Fruit fly (Drosophila melanogaster) whole organism, embryonic: Measurements from ENCODE around the gene trbl.
A peak's percentile ranks its signal among the peaks of the same experiment; 100 is the strongest.

Experiments
- ATbp ChIP-seq: fragments of 200-800 bp; sonication (Bioruptor generic); optimal IDR thresholded peaks from 2 replicates; lab custom pipeline; 2017; ENCODE audit warnings: missing biosample characterization, mild to moderate bottlenecking, missing genetic modification characterization, missing genetic modification reagents
- Atf6 ChIP-seq: fragments of 200-800 bp; sonication (Bioruptor generic); IDR thresholded peaks from 2 replicates; pipeline ENCODE4 v1.3.6; 2022; ENCODE audit warnings: missing biosample characterization, missing genetic modification characterization
- CG10654 ChIP-seq: fragments of 200-800 bp; sonication (Bioruptor generic); optimal IDR thresholded peaks from 2 replicates; lab custom pipeline; 2016; ENCODE audit warnings: missing biosample characterization, missing genetic modification characterization
- CG1233 ChIP-seq: fragments of 200-800 bp; sonication (Bioruptor generic); optimal IDR thresholded peaks from 4 replicates; lab custom pipeline; 2018; ENCODE audit warnings: missing biosample characterization, mild to moderate bottlenecking, missing genetic modification characterization
- CG13424 ChIP-seq: fragments of 200-800 bp; sonication (Bioruptor generic); optimal IDR thresholded peaks from 2 replicates; lab custom pipeline; 2019; ENCODE audit warnings: missing biosample characterization, mild to moderate bottlenecking, missing genetic modification characterization, moderate library complexity
- CG15011 ChIP-seq: fragments of 200-800 bp; sonication (Bioruptor generic); optimal IDR thresholded peaks from 3 replicates; lab custom pipeline; 2018; ENCODE audit warnings: missing biosample characterization, mild to moderate bottlenecking, missing genetic modification characterization
- CG1529 ChIP-seq: fragments of 200-800 bp; sonication (Bioruptor generic); optimal IDR thresholded peaks from 3 replicates; lab custom pipeline; 2018; ENCODE audit warnings: missing biosample characterization, missing genetic modification characterization
- CG17328 ChIP-seq: fragments of 200-800 bp; sonication (Bioruptor generic); IDR thresholded peaks from 2 replicates; pipeline ENCODE4 v1.3.6; 2022; ENCODE audit warnings: missing biosample characterization, missing genetic modification characterization
- CG1832 ChIP-seq: fragments of 200-800 bp; sonication (Bioruptor generic); optimal IDR thresholded peaks from 2 replicates; lab custom pipeline; 2017; ENCODE audit warnings: missing biosample characterization, mild to moderate bottlenecking, missing genetic modification characterization, inconsistent platforms
- CG2199 ChIP-seq: fragments of 200-800 bp; sonication (Bioruptor generic); IDR thresholded peaks from 3 replicates; pipeline ENCODE4 v1.3.6; 2022; ENCODE audit warnings: missing biosample characterization, missing genetic modification characterization
- CG2678 ChIP-seq: fragments of 200-800 bp; sonication (Bioruptor generic); optimal IDR thresholded peaks from 3 replicates; lab custom pipeline; 2019; ENCODE audit warnings: missing biosample characterization, mild to moderate bottlenecking, missing genetic modification characterization, moderate library complexity
- CG30020 ChIP-seq: fragments of 200-800 bp; optimal IDR thresholded peaks from 2 replicates; lab custom pipeline; 2019; ENCODE audit warnings: missing biosample characterization, mild to moderate bottlenecking, missing genetic modification characterization, moderate library complexity
- CG33557 ChIP-seq: fragments of 200-800 bp; sonication (Bioruptor generic); optimal IDR thresholded peaks from 2 replicates; lab custom pipeline; 2019; ENCODE audit warnings: missing biosample characterization, mild to moderate bottlenecking, missing genetic modification characterization, moderate library complexity
- CG4707 ChIP-seq: fragments of 200-800 bp; sonication (Bioruptor generic); optimal IDR thresholded peaks from 2 replicates; lab custom pipeline; 2018; ENCODE audit warnings: missing biosample characterization, mild to moderate bottlenecking, missing genetic modification characterization, moderate library complexity
- CG6654 ChIP-seq: fragments of 200-800 bp; sonication (Bioruptor generic); optimal IDR thresholded peaks from 2 replicates; lab custom pipeline; 2017; ENCODE audit warnings: missing biosample characterization, mild to moderate bottlenecking, missing genetic modification characterization
- CG6689 ChIP-seq: fragments of 200-800 bp; sonication (Bioruptor generic); IDR thresholded peaks from 2 replicates; pipeline ENCODE4 v1.3.6; 2022; ENCODE audit warnings: missing biosample characterization, missing genetic modification characterization
- CG9932 ChIP-seq: fragments of 200-800 bp; sonication (Bioruptor generic); IDR thresholded peaks from 2 replicates; pipeline ENCODE4 v1.3.6; 2022; ENCODE audit warnings: missing biosample characterization, missing genetic modification characterization
- CTCF ChIP-seq: fragments of 200-800 bp; sonication (Bioruptor generic); optimal IDR thresholded peaks from 2 replicates; lab custom pipeline; 2017; ENCODE audit warnings: missing biosample characterization, mild to moderate bottlenecking, missing genetic modification characterization, moderate library complexity
- CkIIα-i1 ChIP-seq: fragments of 200-800 bp; sonication (Bioruptor generic); IDR thresholded peaks from 2 replicates; pipeline ENCODE4 v1.3.6; 2022; ENCODE audit warnings: missing biosample characterization, missing genetic modification characterization
- Dbx ChIP-seq: fragments of 200-800 bp; sonication (Bioruptor generic); IDR thresholded peaks from 3 replicates; pipeline ENCODE4 v1.3.6; 2022; ENCODE audit warnings: missing biosample characterization, missing genetic modification characterization
- Deaf1 ChIP-seq: fragments of 200-800 bp; optimal IDR thresholded peaks from 3 replicates; lab custom pipeline; 2019; ENCODE audit warnings: missing biosample characterization, mild to moderate bottlenecking, missing genetic modification characterization, moderate library complexity
- Dek ChIP-seq: fragments of 200-800 bp; sonication (Bioruptor generic); optimal IDR thresholded peaks from 3 replicates; lab custom pipeline; 2019; ENCODE audit warnings: missing biosample characterization, mild to moderate bottlenecking, missing genetic modification characterization, moderate library complexity
- Dip3 ChIP-seq: fragments of 200-800 bp; sonication (Bioruptor generic); optimal IDR thresholded peaks from 3 replicates; lab custom pipeline; 2016; ENCODE audit warnings: missing biosample characterization, missing genetic modification characterization
- Dll ChIP-seq: fragments of 200-800 bp; sonication (Bioruptor generic); IDR thresholded peaks from 4 replicates; pipeline ENCODE4 v1.3.6; 2022; ENCODE audit warnings: missing biosample characterization, missing genetic modification characterization; ENCODE audit not compliant: partially characterized antibody
- Drgx ChIP-seq: fragments of 200-800 bp; sonication (Bioruptor generic); IDR thresholded peaks from 2 replicates; pipeline ENCODE4 v1.3.6; 2022; ENCODE audit warnings: missing biosample characterization, missing genetic modification characterization
- E2f2 ChIP-seq: fragments of 200-800 bp; sonication (Bioruptor generic); IDR thresholded peaks from 2 replicates; pipeline ENCODE4 v1.3.6; 2022; ENCODE audit warnings: missing biosample characterization, missing genetic modification characterization
- Elba2 ChIP-seq: fragments of 200-800 bp; sonication (Bioruptor generic); optimal IDR thresholded peaks from 3 replicates; lab custom pipeline; 2016; ENCODE audit warnings: missing biosample characterization, missing genetic modification characterization
- MESR4 ChIP-seq: fragments of 200-800 bp; sonication (Bioruptor generic); optimal IDR thresholded peaks from 2 replicates; lab custom pipeline; 2018; ENCODE audit warnings: missing biosample characterization, mild to moderate bottlenecking, missing genetic modification characterization, moderate library complexity
- MTF-1 ChIP-seq: fragments of 200-800 bp; sonication (Bioruptor generic); optimal IDR thresholded peaks from 2 replicates; lab custom pipeline; 2018; ENCODE audit warnings: missing biosample characterization, mild to moderate bottlenecking, missing genetic modification characterization, borderline replicate concordance
- Neu2 ChIP-seq: fragments of 200-800 bp; sonication (Bioruptor generic); optimal IDR thresholded peaks from 3 replicates; lab custom pipeline; 2016; ENCODE audit warnings: missing biosample characterization, missing genetic modification characterization, borderline replicate concordance
- Optix ChIP-seq: fragments of 200-800 bp; sonication (Bioruptor generic); IDR thresholded peaks from 3 replicates; pipeline ENCODE4 v1.3.6; 2022; ENCODE audit warnings: missing biosample characterization, missing genetic modification characterization
- Sin3A ChIP-seq: fragments of >200 bp; optimal IDR thresholded peaks from 2 replicates; lab custom pipeline; 2018
- Usf ChIP-seq: fragments of 200-800 bp; sonication (Bioruptor generic); optimal IDR thresholded peaks from 2 replicates; lab custom pipeline; 2017; ENCODE audit warnings: missing genotype, missing biosample characterization, missing genetic modification characterization
- al ChIP-seq: fragments of 200-800 bp; sonication (Bioruptor generic); IDR thresholded peaks from 2 replicates; pipeline ENCODE4 v1.3.6; 2022; ENCODE audit warnings: missing biosample characterization, missing genetic modification characterization
- bbx ChIP-seq: fragments of 200-800 bp; sonication (Bioruptor generic); IDR thresholded peaks from 2 replicates; pipeline ENCODE4 v1.3.6; 2022; ENCODE audit warnings: missing biosample characterization, missing genetic modification characterization; ENCODE audit not compliant: partially characterized antibody
- chm ChIP-seq: fragments of 200-800 bp; sonication (Bioruptor generic); IDR thresholded peaks from 2 replicates; pipeline ENCODE4 v1.3.6; 2022; ENCODE audit warnings: missing biosample characterization, missing genetic modification characterization
- croc ChIP-seq: fragments of 200-800 bp; sonication (Bioruptor generic); conservative IDR thresholded peaks from 3 replicates; pipeline ENCODE4 v1.3.6; 2022; ENCODE audit warnings: missing biosample characterization, missing genetic modification characterization
- crp ChIP-seq, 2 experiments: fragments of 200-800 bp; sonication (Bioruptor generic); optimal IDR thresholded peaks; 2 replicates in 1 of 2; 3 replicates in 1 of 2; lab custom pipeline; 2017; ENCODE audit warnings: missing biosample characterization in 2 of 2, missing genetic modification characterization in 2 of 2, mild to moderate bottlenecking in 1 of 2, moderate library complexity in 1 of 2
- dmrt99B ChIP-seq: fragments of 200-800 bp; sonication (Bioruptor generic); optimal IDR thresholded peaks from 2 replicates; lab custom pipeline; 2018; ENCODE audit warnings: missing biosample characterization, mild to moderate bottlenecking, missing genetic modification characterization, moderate library complexity
- ftz-f1 ChIP-seq: fragments of 200-800 bp; sonication (Bioruptor generic); optimal IDR thresholded peaks from 2 replicates; lab custom pipeline; 2016; ENCODE audit warnings: missing biosample characterization, missing genetic modification characterization
- gce ChIP-seq: fragments of 200-800 bp; sonication (Bioruptor generic); IDR thresholded peaks from 3 replicates; pipeline ENCODE4 v1.3.6; 2022; ENCODE audit warnings: missing biosample characterization, missing genetic modification characterization
- gt ChIP-seq: fragments of 200-800 bp; sonication (Bioruptor generic); IDR thresholded peaks from 2 replicates; pipeline ENCODE4 v1.3.6; 2022; ENCODE audit warnings: missing biosample characterization, missing genetic modification characterization
- lbe ChIP-seq: fragments of 200-800 bp; sonication (Bioruptor generic); optimal IDR thresholded peaks from 2 replicates; lab custom pipeline; 2016; ENCODE audit warnings: missing biosample characterization, mild to moderate bottlenecking, missing genetic modification characterization
- luna ChIP-seq: fragments of 200-800 bp; sonication (Bioruptor generic); optimal IDR thresholded peaks from 2 replicates; lab custom pipeline; 2016; ENCODE audit warnings: missing biosample characterization, missing genetic modification characterization
- nau ChIP-seq: fragments of 200-800 bp; sonication (Bioruptor generic); optimal IDR thresholded peaks from 3 replicates; lab custom pipeline; 2017; ENCODE audit warnings: missing biosample characterization, mild to moderate bottlenecking, missing genetic modification characterization, missing genetic modification reagents
- salm ChIP-seq: fragments of 200-800 bp; sonication (Bioruptor generic); optimal IDR thresholded peaks from 2 replicates; lab custom pipeline; 2018; ENCODE audit warnings: missing biosample characterization, mild to moderate bottlenecking, missing genetic modification characterization
- sens-2 ChIP-seq: fragments of 200-800 bp; sonication (Bioruptor generic); IDR thresholded peaks from 2 replicates; pipeline ENCODE4 v1.3.6; 2022; ENCODE audit warnings: missing biosample characterization, missing genetic modification characterization
- sisA ChIP-seq: fragments of 200-800 bp; sonication (Bioruptor generic); IDR thresholded peaks from 2 replicates; pipeline ENCODE4 v1.3.6; 2022; ENCODE audit warnings: missing biosample characterization, missing genetic modification characterization
- trem ChIP-seq: fragments of 200-800 bp; optimal IDR thresholded peaks from 3 replicates; lab custom pipeline; 2019; ENCODE audit warnings: missing biosample characterization, mild to moderate bottlenecking, missing genetic modification characterization, moderate library complexity
- trh ChIP-seq: fragments of 200-800 bp; sonication (Bioruptor generic); optimal IDR thresholded peaks from 2 replicates; lab custom pipeline; 2016; ENCODE audit warnings: missing biosample characterization, missing genetic modification characterization

trbl gene

DNA sequence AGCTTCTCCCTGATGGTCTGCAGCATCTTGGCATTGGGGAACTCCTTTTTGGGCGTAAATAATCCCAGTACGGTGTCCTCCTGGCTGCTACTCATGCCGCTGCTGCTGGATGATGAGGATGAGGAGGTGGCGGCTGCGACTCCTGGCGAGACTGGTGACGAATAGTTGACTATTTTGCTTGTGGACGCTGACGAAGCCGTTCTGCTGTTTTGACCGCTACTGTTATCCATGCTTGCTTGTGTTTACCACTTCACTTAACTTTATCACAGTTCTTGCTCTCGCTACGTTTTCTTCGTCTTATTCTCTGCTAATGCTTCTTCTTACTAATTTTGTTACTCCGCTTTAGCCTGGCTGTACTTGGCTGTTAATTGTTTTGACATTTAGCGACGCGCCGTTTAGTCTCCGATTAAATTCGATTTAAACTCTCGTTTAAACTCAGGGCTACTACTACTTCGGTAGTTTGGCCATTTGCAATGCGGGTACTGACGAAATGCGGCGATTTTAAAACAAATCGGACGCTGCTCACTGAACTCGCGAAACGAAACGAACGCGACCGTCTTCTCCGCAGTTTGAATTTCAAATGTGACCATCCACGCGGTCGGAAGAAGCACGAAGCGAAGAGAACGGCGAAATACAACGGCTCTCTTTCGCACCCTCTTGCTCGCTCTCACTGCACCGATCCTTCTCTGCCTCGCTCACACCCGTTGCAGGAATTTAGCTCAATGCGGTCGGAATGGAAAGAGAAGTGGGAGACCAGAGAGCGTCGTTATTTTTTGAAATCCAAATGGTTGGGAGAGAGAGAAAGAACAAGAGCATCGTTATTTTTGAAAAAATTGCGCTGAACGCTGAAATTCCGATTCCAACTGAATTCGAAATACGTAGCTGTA lies at the start of gene trbl (continued):
- peak; percentile 94 for TF ChIP-seq Deaf1 (tag; lab: Kevin White, UChicago)
- peak; percentile 97 for TF ChIP-seq CG1832
- TF ChIP-seq CG1233 (GFP tag; lab: Kevin White, UChicago) = no peak
- TF ChIP-seq Neu2 (GFP tag; lab: Kevin White, UChicago) = no peak
- TF ChIP-seq trh (GFP tag; lab: Kevin White, UChicago) = no peak
- no peak for TF ChIP-seq CG15011 (GFP tag; lab: Kevin White, UChicago)
- peak; percentile 58; the same call in 2 of the 3 replicates for TF ChIP-seq Dbx (GFP tag; lab: Robert Waterston, UW)
- no peak for TF ChIP-seq gt (GFP tag; lab: Robert Waterston, UW)
- TF ChIP-seq MESR4 (GFP tag; lab: Kevin White, UChicago) = peak; percentile 37
- TF ChIP-seq CG10654 (GFP tag; lab: Kevin White, UChicago) = no peak
- peak; percentile 59 for TF ChIP-seq trem (tag; lab: Kevin White, UChicago)
- peak; percentile 36 for TF ChIP-seq CTCF (GFP tag; lab: Kevin White, UChicago)
- peak; percentile 20 for TF ChIP-seq CG30020
- TF ChIP-seq Usf (GFP tag; lab: Kevin White, UChicago) = no peak
- no peak for TF ChIP-seq Drgx (GFP tag; lab: Robert Waterston, UW)
- no peak for TF ChIP-seq ATbp (GFP tag; lab: Kevin White, UChicago)
- no peak for TF ChIP-seq Dek (tag; lab: Kevin White, UChicago)
- no peak for TF ChIP-seq croc (GFP tag; lab: Robert Waterston, UW)
- no peak for TF ChIP-seq CkIIα-i1 (GFP tag; lab: Robert Waterston, UW)
- TF ChIP-seq Dip3 = no peak
- TF ChIP-seq lbe (GFP tag; lab: Kevin White, UChicago) = peak; percentile 10
- TF ChIP-seq CG6689 (GFP tag; lab: Robert Waterston, UW) = no peak
- no peak for TF ChIP-seq CG9932
- no peak for TF ChIP-seq gce (GFP tag; lab: Robert Waterston, UW)
- no peak for TF ChIP-seq sens-2 (GFP tag; lab: Robert Waterston, UW)
- peak; percentile 68 for TF ChIP-seq nau
- TF ChIP-seq CG1529 (GFP tag; lab: Kevin White, UChicago) = no peak
- TF ChIP-seq CG33557 = no peak
- TF ChIP-seq Elba2 = no peak
- TF ChIP-seq chm (GFP tag; lab: Robert Waterston, UW) = peak; percentile 85
- peak; percentile 23 for TF ChIP-seq dmrt99B (tag; lab: Kevin White, UChicago)
- no peak for TF ChIP-seq Optix (GFP tag; lab: Robert Waterston, UW)
- peak; percentile 60 for TF ChIP-seq E2f2 (GFP tag; lab: Robert Waterston, UW)
- no peak; the same call in 1 of the 2 replicates for TF ChIP-seq sisA
- peak; percentile 96 for TF ChIP-seq bbx (GFP tag; lab: Robert Waterston, UW)
- TF ChIP-seq Dll = 0 out of 4 replicates have a peak, but pooled peaks have one; percentile 52
- peak; percentile 10 for TF ChIP-seq CG2678
- TF ChIP-seq luna (GFP tag; lab: Kevin White, UChicago) = no peak
- no peak for TF ChIP-seq CG17328 (GFP tag; lab: Robert Waterston, UW)
- peak; percentile 44 for TF ChIP-seq MTF-1 (GFP tag; lab: Kevin White, UChicago)
- TF ChIP-seq CG2199 (GFP tag; lab: Robert Waterston, UW) = peak; percentile 79; the same call in 1 of the 3 replicates
- peak; percentile 51 for TF ChIP-seq Atf6 (GFP tag; lab: Robert Waterston, UW)
- TF ChIP-seq CG4707 = peak; percentile 26
- no peak for TF ChIP-seq crp (GFP tag; optimal IDR thresholded peaks at IDR 0.05; lab: Kevin White, UChicago)
- peak; percentile 74 for TF ChIP-seq ftz-f1 (GFP tag; lab: Kevin White, UChicago)
- TF ChIP-seq Sin3A (lab: Kevin White, UChicago) = no peak
- TF ChIP-seq salm (tag; lab: Kevin White, UChicago) = peak; percentile 57
- no peak for TF ChIP-seq al (GFP tag; lab: Robert Waterston, UW)
- TF ChIP-seq CG6654 = no peak
- peak; percentile 6 for TF ChIP-seq CG13424
